Fruit fly (Drosophila melanogaster) whole organism, embryonic: Measurements from ENCODE around the gene CG15390.

Experiments
- CG11398 ChIP-seq: fragments of 200-800 bp; sonication (Bioruptor generic); optimal IDR thresholded peaks from 2 replicates; lab custom pipeline; 2016; ENCODE audit warnings: missing biosample characterization, missing genetic modification characterization
- CG11723 ChIP-seq: fragments of 200-800 bp; sonication (Bioruptor generic); optimal IDR thresholded peaks from 2 replicates; lab custom pipeline; 2017; ENCODE audit warnings: missing biosample characterization, mild to moderate bottlenecking, missing genetic modification characterization
- CG17359 ChIP-seq: fragments of 200-800 bp; sonication (Bioruptor generic); optimal IDR thresholded peaks from 3 replicates; lab custom pipeline; 2018; ENCODE audit warnings: missing biosample characterization, mild to moderate bottlenecking, missing genetic modification characterization, moderate library complexity
- Myb ChIP-seq: fragments of 200-800 bp; sonication (Bioruptor generic); optimal IDR thresholded peaks from 2 replicates; lab custom pipeline; 2016; ENCODE audit warnings: missing biosample characterization, missing genetic modification characterization
- Pdp1 ChIP-seq, 2 experiments: fragments of 200-800 bp; sonication (Bioruptor generic); optimal IDR thresholded peaks; 3 replicates each; lab custom pipeline; 2016; ENCODE audit warnings: missing biosample characterization in 2 of 2, missing genetic modification characterization in 2 of 2, mild to moderate bottlenecking in 1 of 2, moderate library complexity in 1 of 2
- aop ChIP-seq: fragments of 200-800 bp; sonication (Bioruptor generic); IDR thresholded peaks from 2 replicates; pipeline ENCODE4 v1.3.6; 2022; ENCODE audit warnings: missing biosample characterization, missing genetic modification characterization

- peak; percentile 84; the same call in 1 of the 2 replicates for TF ChIP-seq aop (GFP tag; lab: Robert Waterston, UW)
- peak; percentile 95 for TF ChIP-seq Myb (GFP tag; lab: Kevin White, UChicago)
- peak; percentile 75 for TF ChIP-seq CG11723 (GFP tag; lab: Kevin White, UChicago)
- TF ChIP-seq Pdp1 (GFP tag; optimal IDR thresholded peaks at IDR 0.05; lab: Kevin White, UChicago), result peak; percentile 82 to 85
- peak; percentile 88 for TF ChIP-seq CG17359 (tag; lab: Kevin White, UChicago)
- TF ChIP-seq CG11398 (GFP tag; lab: Kevin White, UChicago), result no peak
Measured at dm6 chr2L:2380805-2381204, 6.3 kb downstream of the CG15390 start, which contains the start of gene Eogt.
